Worm (Caenorhabditis elegans) whole organism, L3 larva: ENCODE data around the gene mthf-1.

ENCODE experiments used
- ceh-9 ChIP-seq: sonication (generic microtip); optimal IDR thresholded peaks from 2 replicates; lab custom pipeline; 2018; ENCODE audit warnings: missing biosample characterization, missing genetic modification characterization
- fkh-10 ChIP-seq: sonication (generic microtip); optimal IDR thresholded peaks from 2 replicates; lab custom pipeline; 2017; ENCODE audit warnings: missing biosample characterization, missing genetic modification reagents, missing genetic modification characterization
- nhr-12 ChIP-seq: fragments of 150-350 bp; optimal IDR thresholded peaks from 2 replicates; lab custom pipeline; 2014; ENCODE audit warnings: missing biosample characterization, missing genetic modification characterization
- nhr-237 ChIP-seq: fragments of 150-350 bp; optimal IDR thresholded peaks from 2 replicates; lab custom pipeline; 2014; ENCODE audit warnings: missing biosample characterization, missing genetic modification characterization
- unc-39 ChIP-seq: sonication (generic microtip); optimal IDR thresholded peaks from 4 replicates; lab custom pipeline; 2017; ENCODE audit warnings: missing biosample characterization, missing genetic modification characterization

ce11 chrII:7724603-7725002 lies 53.0 kb downstream of the mthf-1 start, which contains the start of gene cpna-2:
- no peak for TF ChIP-seq fkh-10 (GFP tag; lab: Kevin White, UChicago)
- no peak for TF ChIP-seq nhr-237
- TF ChIP-seq ceh-9 (tag; lab: Kevin White, UChicago) = no peak
- no peak for TF ChIP-seq unc-39
- TF ChIP-seq nhr-12 (tag; lab: Kevin White, UChicago) = no peak
